Fruit fly (Drosophila melanogaster) whole organism, embryonic: ENCODE measurements around the gene cdi.

Experiments
- Antp ChIP-seq: fragments of 200-800 bp; sonication (Bioruptor generic); optimal IDR thresholded peaks from 3 replicates; lab custom pipeline; 2016; ENCODE audit warnings: missing biosample characterization, missing genetic modification characterization
- Awh ChIP-seq: fragments of 200-800 bp; sonication (Bioruptor generic); IDR thresholded peaks from 2 replicates; pipeline ENCODE4, ENCODE4 v1.3.6; 2022; ENCODE audit warnings: missing biosample characterization, missing genetic modification characterization
- CG10366 ChIP-seq: fragments of 200-800 bp; sonication (Bioruptor generic); IDR thresholded peaks from 2 replicates; pipeline ENCODE4 v1.3.6; 2022; ENCODE audit warnings: missing biosample characterization, missing genetic modification characterization
- CG12769 ChIP-seq: fragments of 200-800 bp; sonication (Bioruptor generic); optimal IDR thresholded peaks from 2 replicates; lab custom pipeline; 2019; ENCODE audit warnings: missing biosample characterization, mild to moderate bottlenecking, missing genetic modification characterization, moderate library complexity
- CG13123 ChIP-seq: fragments of 200-800 bp; sonication (Bioruptor generic); optimal IDR thresholded peaks from 2 replicates; lab custom pipeline; 2016; ENCODE audit warnings: missing biosample characterization, missing genetic modification characterization
- CG13287 ChIP-seq: fragments of 200-800 bp; sonication (Bioruptor generic); IDR thresholded peaks from 2 replicates; pipeline ENCODE4 v1.3.6; 2022; ENCODE audit warnings: missing biosample characterization, missing genetic modification characterization; ENCODE audit not compliant: partially characterized antibody
- CG13296 ChIP-seq: fragments of 200-800 bp; sonication (Bioruptor generic); optimal IDR thresholded peaks from 3 replicates; lab custom pipeline; 2018; ENCODE audit warnings: missing biosample characterization, mild to moderate bottlenecking, missing genetic modification characterization
- CG14965 ChIP-seq: fragments of 200-800 bp; sonication (Bioruptor generic); optimal IDR thresholded peaks from 2 replicates; lab custom pipeline; 2016; ENCODE audit warnings: missing biosample characterization, missing genetic modification characterization, borderline replicate concordance
- CG17802 ChIP-seq: fragments of 200-800 bp; sonication (Bioruptor generic); optimal IDR thresholded peaks from 2 replicates; lab custom pipeline; 2018; ENCODE audit warnings: missing biosample characterization, mild to moderate bottlenecking, missing genetic modification characterization, moderate library complexity
- CG18599 ChIP-seq: fragments of 200-800 bp; sonication (Bioruptor generic); optimal IDR thresholded peaks from 3 replicates; lab custom pipeline; 2017; ENCODE audit warnings: missing biosample characterization, missing genetic modification characterization, mild to moderate bottlenecking, moderate library complexity, missing genetic modification reagents
- CG2712 ChIP-seq: fragments of 200-800 bp; optimal IDR thresholded peaks from 3 replicates; lab custom pipeline; 2019; ENCODE audit warnings: missing biosample characterization, mild to moderate bottlenecking, missing genetic modification characterization, moderate library complexity
- CG30020 ChIP-seq: fragments of 200-800 bp; optimal IDR thresholded peaks from 2 replicates; lab custom pipeline; 2019; ENCODE audit warnings: missing biosample characterization, mild to moderate bottlenecking, missing genetic modification characterization, moderate library complexity
- CG3065 ChIP-seq: fragments of 200-800 bp; sonication (Bioruptor generic); optimal IDR thresholded peaks from 2 replicates; lab custom pipeline; 2016; ENCODE audit warnings: missing biosample characterization, missing genetic modification characterization
- CG3838 ChIP-seq: fragments of 200-800 bp; sonication (Bioruptor generic); optimal IDR thresholded peaks from 3 replicates; lab custom pipeline; 2016; ENCODE audit warnings: missing biosample characterization, missing genetic modification characterization
- CG4328 ChIP-seq: fragments of 200-800 bp; sonication (Bioruptor generic); optimal IDR thresholded peaks from 3 replicates; lab custom pipeline; 2017; ENCODE audit warnings: missing biosample characterization, missing genetic modification reagents, missing genetic modification characterization
- CG4820 ChIP-seq: fragments of 200-800 bp; sonication (Bioruptor generic); optimal IDR thresholded peaks from 3 replicates; lab custom pipeline; 2016; ENCODE audit warnings: missing biosample characterization, missing genetic modification characterization
- CG6254 ChIP-seq: fragments of 200-800 bp; sonication (Bioruptor generic); optimal IDR thresholded peaks from 3 replicates; lab custom pipeline; 2017; ENCODE audit warnings: mild to moderate bottlenecking, missing biosample characterization, missing genetic modification reagents, missing genetic modification characterization
- CG8290 ChIP-seq, 3 experiments: fragments of 200-800 bp; sonication (Bioruptor generic); optimal IDR thresholded peaks; 2 replicates each; lab custom pipeline; 2016 to 2019; ENCODE audit warnings: missing biosample characterization in 3 of 3, missing genetic modification characterization in 3 of 3, mild to moderate bottlenecking in 2 of 3, moderate library complexity in 1 of 3
- CG8944 ChIP-seq: fragments of 200-800 bp; sonication (Bioruptor generic); optimal IDR thresholded peaks from 3 replicates; lab custom pipeline; 2016; ENCODE audit warnings: missing biosample characterization, missing genetic modification characterization
- CTCF ChIP-seq: fragments of 200-800 bp; sonication (Bioruptor generic); optimal IDR thresholded peaks from 2 replicates; lab custom pipeline; 2017; ENCODE audit warnings: missing biosample characterization, mild to moderate bottlenecking, missing genetic modification characterization, moderate library complexity
- Doc3 ChIP-seq: fragments of 200-800 bp; sonication (Bioruptor generic); IDR thresholded peaks from 3 replicates; pipeline ENCODE4 v1.3.6; 2022; ENCODE audit warnings: missing biosample characterization, missing genetic modification characterization; ENCODE audit not compliant: partially characterized antibody
- Eip74EF ChIP-seq, 2 experiments: fragments of 200-800 bp in 1 of 2; fragments of >200 bp in 1 of 2; sonication (Bioruptor generic) in 1 of 2; optimal IDR thresholded peaks; 2 replicates each; lab custom pipeline; 2017 to 2019; ENCODE audit warnings: missing biosample characterization in 2 of 2, missing genetic modification characterization in 2 of 2, mild to moderate bottlenecking in 1 of 2, moderate library complexity in 1 of 2
- HmgZ ChIP-seq: fragments of 200-800 bp; sonication (Bioruptor generic); optimal IDR thresholded peaks from 2 replicates; lab custom pipeline; 2018; ENCODE audit warnings: missing biosample characterization, mild to moderate bottlenecking, missing genetic modification characterization
- Jarid2 ChIP-seq: fragments of 200-800 bp; sonication (Bioruptor generic); optimal IDR thresholded peaks from 3 replicates; lab custom pipeline; 2017; ENCODE audit warnings: mild to moderate bottlenecking, missing biosample characterization, missing genetic modification reagents, missing genetic modification characterization
- Lpt ChIP-seq: fragments of >200 bp; optimal IDR thresholded peaks from 2 replicates; lab custom pipeline; 2018; ENCODE audit warnings: missing biosample characterization, missing genetic modification characterization
- Max ChIP-seq: fragments of 200-800 bp; sonication (Bioruptor generic); optimal IDR thresholded peaks from 2 replicates; lab custom pipeline; 2016; ENCODE audit warnings: missing biosample characterization, mild to moderate bottlenecking, missing genetic modification characterization
- Mes4 ChIP-seq: fragments of 200-800 bp; sonication (Bioruptor generic); optimal IDR thresholded peaks from 2 replicates; lab custom pipeline; 2016; ENCODE audit warnings: missing biosample characterization, missing genetic modification characterization
- Ravus ChIP-seq: fragments of 200-800 bp; sonication (Bioruptor generic); IDR thresholded peaks from 2 replicates; pipeline ENCODE4 v1.3.6; 2022; ENCODE audit warnings: missing biosample characterization, missing genetic modification characterization
- Sin3A ChIP-seq: fragments of >200 bp; optimal IDR thresholded peaks from 2 replicates; lab custom pipeline; 2018
- Sry-δ ChIP-seq: fragments of 200-800 bp; sonication (Bioruptor generic); optimal IDR thresholded peaks from 2 replicates; lab custom pipeline; 2016; ENCODE audit warnings: missing biosample characterization, missing genetic modification characterization
- Xbp1 ChIP-seq: fragments of 200-800 bp; sonication (Bioruptor generic); optimal IDR thresholded peaks from 3 replicates; lab custom pipeline; 2016; ENCODE audit warnings: missing biosample characterization, mild to moderate bottlenecking, missing genetic modification characterization
- az2 ChIP-seq: fragments of 200-800 bp; sonication (Bioruptor generic); optimal IDR thresholded peaks from 3 replicates; lab custom pipeline; 2016; ENCODE audit warnings: missing biosample characterization, missing genetic modification characterization
- br ChIP-seq: fragments of >200 bp; optimal IDR thresholded peaks from 2 replicates; lab custom pipeline; 2017
- cg ChIP-seq: fragments of 200-800 bp; sonication (Bioruptor generic); optimal IDR thresholded peaks from 3 replicates; lab custom pipeline; 2019; ENCODE audit warnings: missing biosample characterization, mild to moderate bottlenecking, missing genetic modification characterization, moderate library complexity
- chm ChIP-seq: fragments of 200-800 bp; sonication (Bioruptor generic); IDR thresholded peaks from 2 replicates; pipeline ENCODE4 v1.3.6; 2022; ENCODE audit warnings: missing biosample characterization, missing genetic modification characterization
- dm ChIP-seq: fragments of 200-800 bp; sonication (Bioruptor generic); optimal IDR thresholded peaks from 3 replicates; lab custom pipeline; 2016; ENCODE audit warnings: missing biosample characterization, missing genetic modification characterization
- hb ChIP-seq: fragments of 200-800 bp; sonication (Bioruptor generic); IDR thresholded peaks from 3 replicates; pipeline ENCODE4 v1.3.6; 2022; ENCODE audit warnings: missing biosample characterization, missing genetic modification characterization; ENCODE audit not compliant: partially characterized antibody
- insv ChIP-seq, 2 experiments: fragments of 200-800 bp; sonication (Bioruptor generic); optimal IDR thresholded peaks; 3 replicates each; lab custom pipeline; 2016 to 2018; ENCODE audit warnings: missing biosample characterization in 2 of 2, missing genetic modification characterization in 2 of 2
- jumu ChIP-seq: fragments of 200-800 bp; sonication (Bioruptor generic); optimal IDR thresholded peaks from 3 replicates; lab custom pipeline; 2016; ENCODE audit warnings: missing biosample characterization, missing genetic modification characterization
- klu ChIP-seq: fragments of 200-800 bp; sonication (Bioruptor generic); IDR thresholded peaks from 2 replicates; pipeline ENCODE4 v1.3.6; 2022; ENCODE audit warnings: missing biosample characterization, missing genetic modification characterization
- nmo ChIP-seq: fragments of 200-800 bp; sonication (Bioruptor generic); optimal IDR thresholded peaks from 2 replicates; lab custom pipeline; 2018; ENCODE audit warnings: missing biosample characterization, mild to moderate bottlenecking, missing genetic modification characterization, moderate library complexity
- nom ChIP-seq: fragments of 200-800 bp; sonication (Bioruptor generic); optimal IDR thresholded peaks from 2 replicates; lab custom pipeline; 2017; ENCODE audit warnings: missing biosample characterization, missing genetic modification characterization, mild to moderate bottlenecking, moderate library complexity, missing genetic modification reagents
- psq ChIP-seq: fragments of 200-800 bp; sonication (Bioruptor generic); optimal IDR thresholded peaks from 2 replicates; lab custom pipeline; 2017; ENCODE audit warnings: missing biosample characterization, missing genetic modification characterization
- row ChIP-seq: fragments of 200-800 bp; sonication (Bioruptor generic); IDR thresholded peaks from 3 replicates; pipeline ENCODE4 v1.3.6; 2022; ENCODE audit warnings: missing biosample characterization, missing genetic modification characterization
- scrt ChIP-seq: fragments of 200-800 bp; sonication (Bioruptor generic); optimal IDR thresholded peaks from 2 replicates; lab custom pipeline; 2018; ENCODE audit warnings: missing biosample characterization, mild to moderate bottlenecking, missing genetic modification characterization, moderate library complexity
- sd ChIP-seq: fragments of 200-800 bp; sonication (Bioruptor generic); optimal IDR thresholded peaks from 3 replicates; lab custom pipeline; 2018; ENCODE audit warnings: missing biosample characterization, mild to moderate bottlenecking, missing genetic modification characterization, moderate library complexity
- sens ChIP-seq: fragments of 200-800 bp; sonication (Bioruptor generic); peaks from one replicate; lab custom pipeline; 2016; ENCODE audit warnings: missing biosample characterization, missing genetic modification characterization
- sob ChIP-seq: fragments of 200-800 bp; sonication (Bioruptor generic); IDR thresholded peaks from 2 replicates; pipeline ENCODE4 v1.3.6; 2022; ENCODE audit warnings: missing biosample characterization, missing genetic modification characterization
- tap ChIP-seq: fragments of 200-800 bp; optimal IDR thresholded peaks from 3 replicates; lab custom pipeline; 2019; ENCODE audit warnings: missing biosample characterization, mild to moderate bottlenecking, missing genetic modification characterization, moderate library complexity
- tio ChIP-seq: fragments of 200-800 bp; sonication (Bioruptor generic); optimal IDR thresholded peaks from 2 replicates; lab custom pipeline; 2017; ENCODE audit warnings: missing biosample characterization, missing genetic modification characterization, inconsistent platforms
- wek ChIP-seq: fragments of 200-800 bp; sonication (Bioruptor generic); optimal IDR thresholded peaks from 3 replicates; lab custom pipeline; 2018; ENCODE audit warnings: missing biosample characterization, mild to moderate bottlenecking, missing genetic modification characterization, moderate library complexity
- wor ChIP-seq: fragments of 200-800 bp; sonication (Bioruptor generic); IDR thresholded peaks from 2 replicates; pipeline ENCODE4 v1.3.6; 2022; ENCODE audit warnings: missing biosample characterization, missing genetic modification characterization

Gene cdi

dm6 chr3R:19073002-19073401 lies 21.1 kb downstream of the cdi start (continued):
- TF ChIP-seq chm (GFP tag; lab: Robert Waterston, UW) (no peak), tio (no peak), az2 (peak; percentile 46), CG17802 (no peak), row (peak; percentile 60), Eip74EF (GFP tag; optimal IDR thresholded peaks at IDR 0.05; lab: Kevin White, UChicago) (peak in 1 of 2 experiments; percentile 70), CG30020 (tag; lab: Kevin White, UChicago) (no peak), wek (GFP tag; lab: Kevin White, UChicago) (no peak), CG6254 (GFP tag; lab: Kevin White, UChicago) (peak; percentile 70), CG14965 (GFP tag; lab: Kevin White, UChicago) (no peak), Sin3A (lab: Kevin White, UChicago) (no peak), Sry-δ (GFP tag; lab: Kevin White, UChicago) (no peak), Xbp1 (GFP tag; lab: Kevin White, UChicago) (peak; percentile 16), CG13296 (GFP tag; lab: Kevin White, UChicago) (no peak), CTCF (no peak), jumu (no peak), CG12769 (tag; lab: Kevin White, UChicago) (no peak), CG18599 (GFP tag; lab: Kevin White, UChicago) (peak; percentile 16), nom (GFP tag; lab: Kevin White, UChicago) (peak; percentile 83), Mes4 (GFP tag; lab: Kevin White, UChicago) (no peak), CG8290 (GFP tag; optimal IDR thresholded peaks at IDR 0.05; lab: Kevin White, UChicago) (no peak), CG8290 (tag; optimal IDR thresholded peaks at IDR 0.05; lab: Kevin White, UChicago) (no peak), CG4820 (GFP tag; lab: Kevin White, UChicago) (peak; percentile 35), CG3838 (GFP tag; lab: Kevin White, UChicago) (no peak), tap (peak; percentile 70), Awh (0 out of 2 replicates have a peak, but pooled peaks have one; percentile 52), CG2712 (tag; lab: Kevin White, UChicago) (peak; percentile 86), CG8944 (GFP tag; lab: Kevin White, UChicago) (no peak), sd (tag; lab: Kevin White, UChicago) (no peak), Jarid2 (peak; percentile 15), Ravus (GFP tag; lab: Robert Waterston, UW) (no peak), scrt (GFP tag; lab: Kevin White, UChicago) (no peak), Max (GFP tag; lab: Kevin White, UChicago) (peak; percentile 38), CG13123 (no peak), insv (GFP tag; optimal IDR thresholded peaks at IDR 0.05; lab: Kevin White, UChicago) (no peak), sob (GFP tag; lab: Robert Waterston, UW) (no peak), dm (no peak), CG3065 (no peak), cg (GFP tag; lab: Kevin White, UChicago) (no peak), psq (GFP tag; lab: Kevin White, UChicago) (no peak), Doc3 (GFP tag; lab: Robert Waterston, UW) (no peak), CG4328 (no peak), CG13287 (no peak), wor (GFP tag; lab: Robert Waterston, UW) (peak; percentile 52), Lpt (GFP tag; lab: Kevin White, UChicago) (no peak), CG10366 (GFP tag; lab: Robert Waterston, UW) (no peak), HmgZ (tag; lab: Kevin White, UChicago) (no peak), nmo (peak; percentile 86), Antp (GFP tag; lab: Kevin White, UChicago) (no peak), br (no peak), klu (GFP tag; lab: Robert Waterston, UW) (no peak), sens (GFP tag; lab: Kevin White, UChicago) (peak; percentile 92), hb (GFP tag; lab: Robert Waterston, UW) (no peak)
